Worm (Caenorhabditis elegans): ENCODE data around the gene nbet-1.

DNA sequence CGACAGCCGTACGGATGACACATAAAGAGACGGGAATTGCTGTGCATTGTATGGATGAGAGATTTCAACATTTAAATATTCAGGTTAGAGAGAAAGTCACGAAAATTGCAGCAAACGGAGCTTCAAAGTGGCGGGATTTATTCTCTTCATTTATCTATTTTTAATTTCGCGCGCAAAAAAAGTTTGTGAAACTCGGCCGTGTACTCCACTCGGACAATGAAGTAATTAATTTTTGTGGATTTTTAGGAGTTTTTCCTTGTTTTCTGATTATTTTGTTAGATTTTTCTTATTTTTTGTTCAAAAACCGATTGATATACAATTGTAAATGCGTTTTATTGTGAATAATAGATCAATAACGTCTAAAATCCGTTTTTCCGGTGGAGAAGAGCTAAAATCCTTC is 21.2 kb upstream of the nbet-1 start:
- TF ChIP-seq ets-4 (GFP tag; optimal IDR thresholded peaks at IDR 0.05), result no peak
- no peak for TF ChIP-seq zim-3 (tag; optimal IDR thresholded peaks at IDR 0.05)

Measured in whole organism, young adult.